Worm (Caenorhabditis elegans): ENCODE data around the gene F41G3.10.

The F41G3.10 gene

ce11 chrII:6782738-6783163, 33.4 kb upstream of the F41G3.10 start (continued):
- TF ChIP-seq lir-3 (tag; optimal IDR thresholded peaks at IDR 0.05; ENCODE audit: poor library complexity) (peak; percentile 7), lin-13 (GFP tag; optimal IDR thresholded peaks at IDR 0.05) (no peak)

- no peak for TF ChIP-seq blmp-1 (tag; optimal IDR thresholded peaks at IDR 0.05)
- no peak for TF ChIP-seq swsn-7 (tag; optimal IDR thresholded peaks at IDR 0.05)
- TF ChIP-seq dpl-1 (GFP tag; optimal IDR thresholded peaks at IDR 0.05): no peak
- TF ChIP-seq tlp-1 (tag; optimal IDR thresholded peaks at IDR 0.05): no peak
- TF ChIP-seq mdl-1 (tag; optimal IDR thresholded peaks at IDR 0.05): no peak
- TF ChIP-seq zag-1 (tag; optimal IDR thresholded peaks at IDR 0.05): no peak
- no peak for TF ChIP-seq lin-39 (tag; optimal IDR thresholded peaks at IDR 0.05)
- TF ChIP-seq nhr-76 (tag; optimal IDR thresholded peaks at IDR 0.05): no peak
- no peak for TF ChIP-seq aly-2 (tag; optimal IDR thresholded peaks at IDR 0.05)
- TF ChIP-seq lir-3 (tag; optimal IDR thresholded peaks at IDR 0.05; ENCODE audit: poor library complexity): no peak
- TF ChIP-seq fkh-8 (tag; optimal IDR thresholded peaks at IDR 0.05): no peak
- no peak for TF ChIP-seq nhr-77 (tag; optimal IDR thresholded peaks at IDR 0.05)
- TF ChIP-seq irx-1 (tag; optimal IDR thresholded peaks at IDR 0.05): no peak
- TF ChIP-seq fkh-4 (tag; optimal IDR thresholded peaks at IDR 0.05; ENCODE audit: borderline replicate concordance): no peak
Observed at ce11 chrII:6781983-6782382, 32.7 kb upstream of the F41G3.10 start.

ce11 chrII:6781231-6781630, 31.9 kb upstream of the F41G3.10 start:
- no peak for TF ChIP-seq vab-15 (tag; optimal IDR thresholded peaks at IDR 0.05)
- no peak for TF ChIP-seq grh-1 (GFP tag; IDR thresholded peaks at IDR 0.05)
- no peak for TF ChIP-seq skn-1 (tag; optimal IDR thresholded peaks at IDR 0.05)
- TF ChIP-seq pqm-1 (tag; optimal IDR thresholded peaks at IDR 0.05): peak; percentile 64
- TF ChIP-seq snpc-4 (tag; optimal IDR thresholded peaks at IDR 0.05): no peak
- TF ChIP-seq tbx-2 (tag; optimal IDR thresholded peaks at IDR 0.05): no peak
- TF ChIP-seq dpl-1 (GFP tag; optimal IDR thresholded peaks at IDR 0.05): no peak
- TF ChIP-seq elt-2 (tag; optimal IDR thresholded peaks at IDR 0.05): peak; percentile 81
- TF ChIP-seq unc-30 (tag; optimal IDR thresholded peaks at IDR 0.05): no peak
- TF ChIP-seq pax-3 (tag; optimal IDR thresholded peaks at IDR 0.05): no peak
- no peak for TF ChIP-seq unc-130 (tag; optimal IDR thresholded peaks at IDR 0.05)
- no peak for TF ChIP-seq swsn-7 (tag; optimal IDR thresholded peaks at IDR 0.05)
- TF ChIP-seq nhr-28 (tag; optimal IDR thresholded peaks at IDR 0.05): no peak
- TF ChIP-seq alr-1 (tag; optimal IDR thresholded peaks at IDR 0.05; ENCODE audit: borderline replicate concordance): no peak
- no peak for TF ChIP-seq xbp-1 (tag; optimal IDR thresholded peaks at IDR 0.05)
- TF ChIP-seq nhr-90 (tag; optimal IDR thresholded peaks at IDR 0.05; ENCODE audit: poor library complexity): no peak

ce11 chrII:6779104-6779503, 29.8 kb upstream of the F41G3.10 start, which contains the start of gene T13C2.7:
Gene T13C2.7, plus strand, starts transcription at chrII:6779404.
- TF ChIP-seq sup-37 (GFP tag; optimal IDR thresholded peaks at IDR 0.05) (no peak), nhr-71 (tag; optimal IDR thresholded peaks at IDR 0.05) (peak; percentile 14), efl-1 (optimal IDR thresholded peaks at IDR 0.05) (no peak), efl-1 (GFP tag; optimal IDR thresholded peaks at IDR 0.05 in 1 of 2) (peak in 1 of 2 experiments; percentile 24), ceh-63 (GFP tag; optimal IDR thresholded peaks at IDR 0.05) (no peak), hlh-4 (tag; optimal IDR thresholded peaks at IDR 0.05) (no peak), fkh-8 (tag; optimal IDR thresholded peaks at IDR 0.05) (peak; percentile 76)

ce11 chrII:6776418-6777034, 27.2 kb upstream of the F41G3.10 start, which contains the start of gene ssup-72:
Gene ssup-72, plus strand, starts transcription at chrII:6776598.
- no peak for TF ChIP-seq nhr-28 (tag; optimal IDR thresholded peaks at IDR 0.05)
- no peak for TF ChIP-seq jun-1 (tag; optimal IDR thresholded peaks at IDR 0.05)
- TF ChIP-seq tlp-1 (tag; optimal IDR thresholded peaks at IDR 0.05): no peak
- TF ChIP-seq pax-3 (tag; optimal IDR thresholded peaks at IDR 0.05): peak; percentile 85
- no peak for TF ChIP-seq ceh-63 (GFP tag; optimal IDR thresholded peaks at IDR 0.05)
- TF ChIP-seq sox-4 (tag; optimal IDR thresholded peaks at IDR 0.05): peak; percentile 83
- peak; percentile 62; the same call in 1 of the 2 replicates for TF ChIP-seq ceh-88 (GFP tag; IDR thresholded peaks at IDR 0.05)
- peak; percentile 80 to 90 (median 85) for TF ChIP-seq dpl-1 (GFP tag; optimal IDR thresholded peaks at IDR 0.05)
- TF ChIP-seq unc-98 (GFP tag; IDR thresholded peaks at IDR 0.05): no peak
- TF ChIP-seq C04F5.9 (tag; optimal IDR thresholded peaks at IDR 0.05): peak; percentile 54
- TF ChIP-seq nhr-77 (tag; optimal IDR thresholded peaks at IDR 0.05): peak; percentile 15
- TF ChIP-seq nhr-47 (tag; optimal IDR thresholded peaks at IDR 0.05): peak; percentile 86
- TF ChIP-seq alr-1 (tag; optimal IDR thresholded peaks at IDR 0.05; ENCODE audit: borderline replicate concordance): no peak
- TF ChIP-seq lin-15B (tag; optimal IDR thresholded peaks at IDR 0.05): peak; percentile 39
- peak; percentile 90 for TF ChIP-seq nhr-71 (tag; optimal IDR thresholded peaks at IDR 0.05)
- peak; percentile 45 for TF ChIP-seq skn-1 (tag; optimal IDR thresholded peaks at IDR 0.05)
- TF ChIP-seq ceh-8 (GFP tag; optimal IDR thresholded peaks at IDR 0.05): no peak
- TF ChIP-seq mep-1 (tag; optimal IDR thresholded peaks at IDR 0.05): peak; percentile 84
- no peak for TF ChIP-seq nhr-76 (tag; optimal IDR thresholded peaks at IDR 0.05)
- no peak for TF ChIP-seq pqm-1 (tag; optimal IDR thresholded peaks at IDR 0.05)
- TF ChIP-seq xbp-1 (tag; optimal IDR thresholded peaks at IDR 0.05): peak; percentile 78
- TF ChIP-seq irx-1 (tag; optimal IDR thresholded peaks at IDR 0.05): peak; percentile 82

Measured in whole organism, L1 larva.